Fruit fly (Drosophila melanogaster) whole organism, embryonic: Measurements from ENCODE around the gene CG10862.

Source experiments
- Abd-B ChIP-seq: fragments of 200-800 bp; sonication (Bioruptor generic); optimal IDR thresholded peaks from 2 replicates; lab custom pipeline; 2018; ENCODE audit warnings: missing biosample characterization, mild to moderate bottlenecking, missing genetic modification characterization, moderate library complexity
- Adf1 ChIP-seq: fragments of 200-800 bp; sonication (Bioruptor generic); IDR thresholded peaks from 2 replicates; pipeline ENCODE4 v1.3.6; 2022; ENCODE audit warnings: missing biosample characterization, missing genetic modification characterization
- Atf3 ChIP-seq: fragments of 200-800 bp; sonication (Bioruptor generic); optimal IDR thresholded peaks from 3 replicates; lab custom pipeline; 2016; ENCODE audit warnings: missing biosample characterization, missing genetic modification characterization
- B-H1 ChIP-seq: fragments of 200-800 bp; sonication (Bioruptor generic); IDR thresholded peaks from 3 replicates; pipeline ENCODE4 v1.3.6; 2022; ENCODE audit warnings: missing biosample characterization, missing genetic modification characterization
- Bdp1 ChIP-seq: fragments of 200-800 bp; sonication (Bioruptor generic); optimal IDR thresholded peaks from 3 replicates; lab custom pipeline; 2016; ENCODE audit warnings: missing biosample characterization, missing genetic modification characterization
- Bgb ChIP-seq: fragments of 200-800 bp; sonication (Bioruptor generic); IDR thresholded peaks from 2 replicates; pipeline ENCODE4 v1.3.6; 2022; ENCODE audit warnings: missing biosample characterization, missing genetic modification characterization; ENCODE audit not compliant: partially characterized antibody
- CG10979 ChIP-seq: fragments of 200-800 bp; sonication (Bioruptor generic); optimal IDR thresholded peaks from 2 replicates; lab custom pipeline; 2018; ENCODE audit warnings: missing biosample characterization, mild to moderate bottlenecking, missing genetic modification characterization, moderate library complexity
- CG11093 ChIP-seq: fragments of 200-800 bp; sonication (Bioruptor generic); IDR thresholded peaks from 3 replicates; pipeline ENCODE4 v1.3.6; 2022; ENCODE audit warnings: missing biosample characterization, missing genetic modification characterization
- CG12744 ChIP-seq: fragments of 200-800 bp; sonication (Bioruptor generic); optimal IDR thresholded peaks from 2 replicates; lab custom pipeline; 2016; ENCODE audit warnings: missing biosample characterization, missing genetic modification characterization
- CG12942 ChIP-seq: fragments of 200-800 bp; sonication (Bioruptor generic); optimal IDR thresholded peaks from 3 replicates; lab custom pipeline; 2016; ENCODE audit warnings: missing biosample characterization, missing genetic modification characterization
- CG13894 ChIP-seq: fragments of 200-800 bp; sonication (Bioruptor generic); optimal IDR thresholded peaks from 3 replicates; lab custom pipeline; 2018; ENCODE audit warnings: missing biosample characterization, mild to moderate bottlenecking, missing genetic modification characterization, moderate library complexity
- CG17328 ChIP-seq: fragments of 200-800 bp; sonication (Bioruptor generic); IDR thresholded peaks from 2 replicates; pipeline ENCODE4 v1.3.6; 2022; ENCODE audit warnings: missing biosample characterization, missing genetic modification characterization
- CG17385 ChIP-seq: fragments of 200-800 bp; sonication (Bioruptor generic); optimal IDR thresholded peaks from 3 replicates; lab custom pipeline; 2018; ENCODE audit warnings: missing biosample characterization, mild to moderate bottlenecking, missing genetic modification characterization
- CG17912 ChIP-seq: fragments of 200-800 bp; sonication (Bioruptor generic); optimal IDR thresholded peaks from 2 replicates; lab custom pipeline; 2018; ENCODE audit warnings: missing biosample characterization, mild to moderate bottlenecking, missing genetic modification characterization
- CG2129 ChIP-seq: fragments of 200-800 bp; sonication (Bioruptor generic); IDR thresholded peaks from 2 replicates; pipeline ENCODE4 v1.3.6; 2022; ENCODE audit warnings: missing biosample characterization, missing genetic modification characterization; ENCODE audit not compliant: partially characterized antibody
- CG2875 ChIP-seq: fragments of 200-800 bp; sonication (Bioruptor generic); optimal IDR thresholded peaks from 2 replicates; lab custom pipeline; 2017; ENCODE audit warnings: missing biosample characterization, mild to moderate bottlenecking, missing genetic modification characterization, missing genetic modification reagents
- CG33213 ChIP-seq: fragments of 200-800 bp; sonication (Bioruptor generic); optimal IDR thresholded peaks from 3 replicates; lab custom pipeline; 2016; ENCODE audit warnings: missing biosample characterization, missing genetic modification characterization
- CG43689 ChIP-seq: fragments of 200-800 bp; sonication (Bioruptor generic); IDR thresholded peaks from 2 replicates; pipeline ENCODE4 v1.3.6; 2022; ENCODE audit warnings: missing biosample characterization, missing genetic modification characterization
- CG6272 ChIP-seq: fragments of 200-800 bp; sonication (Bioruptor generic); IDR thresholded peaks from 2 replicates; pipeline ENCODE4 v1.3.6; 2022; ENCODE audit warnings: missing biosample characterization, missing genetic modification characterization
- CG6791 ChIP-seq: fragments of 200-800 bp; sonication (Bioruptor generic); IDR thresholded peaks from 3 replicates; pipeline ENCODE4 v1.3.6; 2022; ENCODE audit warnings: missing biosample characterization, missing genetic modification characterization; ENCODE audit not compliant: partially characterized antibody
- CG7786 ChIP-seq: fragments of 200-800 bp; sonication (Bioruptor generic); optimal IDR thresholded peaks from 2 replicates; lab custom pipeline; 2016; ENCODE audit warnings: missing biosample characterization, missing genetic modification characterization
- CG7839 ChIP-seq: fragments of 200-800 bp; sonication (Bioruptor generic); optimal IDR thresholded peaks from 3 replicates; lab custom pipeline; 2018; ENCODE audit warnings: missing biosample characterization, mild to moderate bottlenecking, missing genetic modification characterization, moderate library complexity
- CkIIα-i1 ChIP-seq: fragments of 200-800 bp; sonication (Bioruptor generic); IDR thresholded peaks from 2 replicates; pipeline ENCODE4 v1.3.6; 2022; ENCODE audit warnings: missing biosample characterization, missing genetic modification characterization
- CoRest ChIP-seq: fragments of 200-800 bp; sonication (Bioruptor generic); optimal IDR thresholded peaks from 3 replicates; lab custom pipeline; 2018; ENCODE audit warnings: missing biosample characterization, mild to moderate bottlenecking, missing genetic modification characterization, moderate library complexity
- Dad ChIP-seq: fragments of 200-800 bp; sonication (Bioruptor generic); optimal IDR thresholded peaks from 3 replicates; lab custom pipeline; 2016; ENCODE audit warnings: missing biosample characterization, missing genetic modification characterization
- Dip2 ChIP-seq: fragments of 200-800 bp; sonication (Bioruptor generic); IDR thresholded peaks from 2 replicates; pipeline ENCODE4 v1.3.6; 2022; ENCODE audit warnings: missing biosample characterization, missing genetic modification characterization
- Doc2 ChIP-seq: fragments of 200-800 bp; sonication (Bioruptor generic); IDR thresholded peaks from 2 replicates; pipeline ENCODE4 v1.3.6; 2022; ENCODE audit warnings: missing biosample characterization, missing genetic modification characterization
- Fer2 ChIP-seq: fragments of 200-800 bp; sonication (Bioruptor generic); optimal IDR thresholded peaks from 2 replicates; lab custom pipeline; 2018; ENCODE audit warnings: missing biosample characterization, mild to moderate bottlenecking, missing genetic modification characterization, moderate library complexity
- Hmr ChIP-seq: fragments of 200-800 bp; sonication (Bioruptor generic); optimal IDR thresholded peaks from 3 replicates; lab custom pipeline; 2017; ENCODE audit warnings: mild to moderate bottlenecking, missing biosample characterization, missing genetic modification reagents, missing genetic modification characterization
- Hmx ChIP-seq: fragments of 200-800 bp; sonication (Bioruptor generic); optimal IDR thresholded peaks from 2 replicates; lab custom pipeline; 2016; ENCODE audit warnings: missing biosample characterization, missing genetic modification characterization
- Lim3 ChIP-seq: fragments of 200-800 bp; sonication (Bioruptor generic); IDR thresholded peaks from 2 replicates; pipeline ENCODE4 v1.3.6; 2022; ENCODE audit warnings: missing biosample characterization, missing genetic modification characterization
- Med ChIP-seq: fragments of 200-800 bp; sonication (Bioruptor generic); peaks from one replicate; lab custom pipeline; 2016; ENCODE audit warnings: missing biosample characterization, missing genetic modification characterization, mild to moderate bottlenecking, inconsistent platforms, moderate library complexity
- Nf-YB ChIP-seq: fragments of 200-800 bp; sonication (Bioruptor generic); optimal IDR thresholded peaks from 3 replicates; lab custom pipeline; 2019; ENCODE audit warnings: missing biosample characterization, mild to moderate bottlenecking, missing genetic modification characterization, moderate library complexity
- Nf-YC ChIP-seq: fragments of 200-800 bp; optimal IDR thresholded peaks from 3 replicates; lab custom pipeline; 2019; ENCODE audit warnings: missing biosample characterization, mild to moderate bottlenecking, missing genetic modification characterization, moderate library complexity
- Stat92E ChIP-seq, 3 experiments: fragments of >200 bp in 2 of 3; fragments of 200-800 bp in 1 of 3; sonication (Bioruptor generic) in 1 of 3; optimal IDR thresholded peaks; 2 replicates each; lab custom pipeline; 2017 to 2019; ENCODE audit warnings: missing biosample characterization in 3 of 3, missing genetic modification characterization in 3 of 3, mild to moderate bottlenecking in 1 of 3, moderate library complexity in 1 of 3
- YL-1 ChIP-seq: fragments of 200-800 bp; sonication (Bioruptor generic); optimal IDR thresholded peaks from 3 replicates; lab custom pipeline; 2017; ENCODE audit warnings: missing biosample characterization, mild to moderate bottlenecking, missing genetic modification characterization
- da ChIP-seq: fragments of 200-800 bp; sonication (Bioruptor generic); optimal IDR thresholded peaks from 2 replicates; lab custom pipeline; 2016; ENCODE audit warnings: missing biosample characterization, missing genetic modification characterization
- disco-r ChIP-seq: fragments of 200-800 bp; sonication (Bioruptor generic); optimal IDR thresholded peaks from 2 replicates; lab custom pipeline; 2016; ENCODE audit warnings: missing biosample characterization, missing genetic modification characterization
- eve ChIP-seq, 2 experiments: fragments of >200 bp; optimal IDR thresholded peaks; 2 replicates each; lab custom pipeline; 2017; ENCODE audit warnings: missing biosample characterization in 2 of 2, missing genetic modification characterization in 2 of 2
- eyg ChIP-seq: fragments of 200-800 bp; sonication (Bioruptor generic); optimal IDR thresholded peaks from 3 replicates; lab custom pipeline; 2016; ENCODE audit warnings: missing biosample characterization, missing genetic modification characterization
- fru ChIP-seq: fragments of >200 bp; optimal IDR thresholded peaks from 2 replicates; lab custom pipeline; 2017
- grau ChIP-seq: fragments of 200-800 bp; optimal IDR thresholded peaks from 3 replicates; lab custom pipeline; 2019; ENCODE audit warnings: missing biosample characterization, mild to moderate bottlenecking, missing genetic modification characterization, moderate library complexity
- lbe ChIP-seq: fragments of 200-800 bp; sonication (Bioruptor generic); optimal IDR thresholded peaks from 2 replicates; lab custom pipeline; 2016; ENCODE audit warnings: missing biosample characterization, mild to moderate bottlenecking, missing genetic modification characterization
- lmd ChIP-seq: fragments of 200-800 bp; sonication (Bioruptor generic); IDR thresholded peaks from 2 replicates; pipeline ENCODE4 v1.3.6; 2022; ENCODE audit warnings: missing biosample characterization, missing genetic modification characterization
- nerfin-2 ChIP-seq: fragments of 200-800 bp; sonication (Bioruptor generic); IDR thresholded peaks from 2 replicates; pipeline ENCODE4 v1.3.6; 2022; ENCODE audit warnings: missing biosample characterization, missing genetic modification characterization; ENCODE audit not compliant: partially characterized antibody
- pum ChIP-seq: fragments of 200-800 bp; sonication (Bioruptor generic); optimal IDR thresholded peaks from 2 replicates; lab custom pipeline; 2016; ENCODE audit warnings: missing biosample characterization, missing genetic modification characterization
- pzg ChIP-seq: fragments of 200-800 bp; sonication (Bioruptor generic); optimal IDR thresholded peaks from 3 replicates; lab custom pipeline; 2018; ENCODE audit warnings: missing biosample characterization, mild to moderate bottlenecking, missing genetic modification characterization, moderate library complexity
- slp2 ChIP-seq: fragments of 200-800 bp; sonication (Bioruptor generic); optimal IDR thresholded peaks from 2 replicates; lab custom pipeline; 2016; ENCODE audit warnings: missing biosample characterization, missing genetic modification characterization
- sr ChIP-seq: fragments of 200-800 bp; sonication (Bioruptor generic); IDR thresholded peaks from 3 replicates; pipeline ENCODE4 v1.3.6; 2022; ENCODE audit warnings: missing biosample characterization, missing genetic modification characterization
- tup ChIP-seq: fragments of 200-800 bp; sonication (Bioruptor generic); optimal IDR thresholded peaks from 2 replicates; lab custom pipeline; 2016; ENCODE audit warnings: missing biosample characterization, mild to moderate bottlenecking, missing genetic modification characterization, moderate library complexity

The CG10862 gene

DNA sequence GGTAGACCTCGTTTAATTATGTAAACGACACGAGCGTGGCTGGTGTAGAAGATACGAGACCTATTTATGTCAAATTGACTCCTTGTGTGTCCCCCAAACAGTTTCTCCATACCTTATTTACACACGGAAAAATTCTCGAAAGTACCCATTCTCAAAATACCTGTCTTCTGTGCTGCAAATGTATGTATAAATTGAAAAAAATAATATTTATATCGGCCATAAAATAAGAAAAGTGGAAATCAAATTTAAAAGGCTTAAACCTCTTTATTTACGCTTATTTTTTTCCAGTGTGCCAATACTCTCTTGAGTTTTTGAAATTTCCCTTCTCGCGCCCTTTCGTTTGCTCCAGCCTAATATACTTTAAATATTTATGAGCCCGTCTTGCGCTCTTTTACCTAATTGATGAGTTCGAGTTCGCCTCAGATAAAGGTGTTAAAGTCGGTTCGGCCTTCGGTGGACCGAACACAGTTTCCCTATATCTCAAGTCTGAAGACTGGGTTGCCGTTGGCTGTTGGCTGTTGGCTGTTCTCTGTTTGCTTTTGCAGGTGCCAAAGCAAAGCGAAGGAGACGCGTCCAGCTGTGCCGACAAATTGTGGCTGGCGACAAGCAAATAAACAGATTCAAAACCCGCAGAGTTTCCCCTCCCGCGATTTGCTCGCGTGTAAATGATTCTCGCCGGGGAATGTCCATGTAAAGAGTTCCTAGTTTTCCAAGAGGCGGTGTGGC lies 15.8 kb downstream of the CG10862 start (continued):
- TF ChIP-seq Abd-B (peak; percentile 68), CG13894 (tag; lab: Kevin White, UChicago) (no peak), Bdp1 (GFP tag; lab: Kevin White, UChicago) (no peak), Dip2 (no peak), CG2875 (GFP tag; lab: Kevin White, UChicago) (peak; percentile 83), pzg (GFP tag; lab: Kevin White, UChicago) (no peak), CG11093 (GFP tag; lab: Robert Waterston, UW) (peak; percentile 82), da (GFP tag; lab: Kevin White, UChicago) (no peak), Adf1 (no peak), Bgb (GFP tag; lab: Robert Waterston, UW) (no peak), B-H1 (GFP tag; lab: Robert Waterston, UW) (peak; percentile 60; the same call in 2 of the 3 replicates), CG33213 (GFP tag; lab: Kevin White, UChicago) (peak; percentile 44), sr (GFP tag; lab: Robert Waterston, UW) (no peak), Nf-YC (tag; lab: Kevin White, UChicago) (no peak), CG17328 (GFP tag; lab: Robert Waterston, UW) (peak; percentile 89), Fer2 (tag; lab: Kevin White, UChicago) (no peak), CG6272 (peak; percentile 36), nerfin-2 (GFP tag; lab: Robert Waterston, UW) (no peak), pum (peak; percentile 73), CG7786 (GFP tag; lab: Kevin White, UChicago) (peak; percentile 37), eyg (GFP tag; lab: Kevin White, UChicago) (no peak), Stat92E (GFP tag; optimal IDR thresholded peaks at IDR 0.05; lab: Kevin White, UChicago) (peak in 1 of 3 experiments; percentile 92), YL-1 (GFP tag; lab: Kevin White, UChicago) (peak; percentile 2), CG6791 (no peak), fru (lab: Kevin White, UChicago) (no peak), CG17912 (GFP tag; lab: Kevin White, UChicago) (no peak), lmd (GFP tag; lab: Robert Waterston, UW) (peak; percentile 62), CG2129 (GFP tag; lab: Robert Waterston, UW) (no peak), Dad (GFP tag; lab: Kevin White, UChicago) (peak; percentile 10), Hmr (GFP tag; lab: Kevin White, UChicago) (peak; percentile 35), CG10979 (tag; lab: Kevin White, UChicago) (peak; percentile 81), Hmx (peak; percentile 54), CG12744 (GFP tag; lab: Kevin White, UChicago) (peak; percentile 59), CG17385 (GFP tag; lab: Kevin White, UChicago) (peak; percentile 63), CoRest (tag; lab: Kevin White, UChicago) (peak; percentile 84), grau (peak; percentile 78), lbe (no peak), Doc2 (GFP tag; lab: Robert Waterston, UW) (no peak), Atf3 (GFP tag; lab: Kevin White, UChicago) (peak; percentile 62), slp2 (GFP tag; lab: Kevin White, UChicago) (peak; percentile 38), disco-r (GFP tag; lab: Kevin White, UChicago) (peak; percentile 44), tup (GFP tag; lab: Kevin White, UChicago) (no peak), eve (GFP tag; optimal IDR thresholded peaks at IDR 0.05; lab: Kevin White, UChicago) (peak in 1 of 2 experiments; percentile 83), CG12942 (GFP tag; lab: Kevin White, UChicago) (peak; percentile 40), Nf-YB (GFP tag; lab: Kevin White, UChicago) (peak; percentile 70), CkIIα-i1 (GFP tag; lab: Robert Waterston, UW) (no peak), CG7839 (tag; lab: Kevin White, UChicago) (peak; percentile 83), Med (peak; percentile 84), Lim3 (GFP tag; lab: Robert Waterston, UW) (no peak), CG43689 (GFP tag; lab: Robert Waterston, UW) (no peak)
